Worm (Caenorhabditis elegans): ENCODE results near the gene cct-7.

- no peak for TF ChIP-seq klf-2 (GFP tag; conservative IDR thresholded peaks at IDR 0.05)
- TF ChIP-seq cog-1 (tag; optimal IDR thresholded peaks at IDR 0.05): no peak
- no peak for TF ChIP-seq T22C8.4 (GFP tag; IDR thresholded peaks at IDR 0.05)
Observed at ce11 chrV:1868025-1868424, 4.0 kb upstream of the cct-7 start.
